Fruit fly (Drosophila melanogaster): ENCODE measurements around the gene Cpsf6.

Cpsf6 gene

dm6 chr3L:8360063-8360642, 44.9 kb upstream of the Cpsf6 start (continued):
- TF ChIP-seq topi (GFP tag; optimal IDR thresholded peaks at IDR 0.05) (no peak), Eip78C (GFP tag) (no peak), CG3919 (GFP tag; optimal IDR thresholded peaks at IDR 0.05) (no peak), dac (GFP tag; optimal IDR thresholded peaks at IDR 0.05) (no peak), CG11762 (GFP tag; optimal IDR thresholded peaks at IDR 0.05; ENCODE audit: insufficient read depth) (no peak), Sox102F (GFP tag; optimal IDR thresholded peaks at IDR 0.05) (no peak), CG9139 (GFP tag; optimal IDR thresholded peaks at IDR 0.05) (peak; percentile 67), Sox14 (GFP tag; optimal IDR thresholded peaks at IDR 0.05) (no peak), Hr4 (GFP tag; optimal IDR thresholded peaks at IDR 0.05) (no peak), CG3032 (tag; optimal IDR thresholded peaks at IDR 0.05) (peak; percentile 25), CG10669 (GFP tag; optimal IDR thresholded peaks at IDR 0.05) (peak; percentile 59), Met (GFP tag; optimal IDR thresholded peaks at IDR 0.05) (no peak), CG10631 (GFP tag; optimal IDR thresholded peaks at IDR 0.05) (no peak), CG8319 (GFP tag; optimal IDR thresholded peaks at IDR 0.05) (no peak), CG6163 (GFP tag; IDR thresholded peaks at IDR 0.05) (peak; percentile 33; the same call in 2 of the 3 replicates), fd85E (GFP tag; optimal IDR thresholded peaks at IDR 0.05) (no peak), Eip93F (GFP tag; optimal IDR thresholded peaks at IDR 0.05) (peak; percentile 44), fkh (GFP tag; optimal IDR thresholded peaks at IDR 0.05) (no peak)

DNA sequence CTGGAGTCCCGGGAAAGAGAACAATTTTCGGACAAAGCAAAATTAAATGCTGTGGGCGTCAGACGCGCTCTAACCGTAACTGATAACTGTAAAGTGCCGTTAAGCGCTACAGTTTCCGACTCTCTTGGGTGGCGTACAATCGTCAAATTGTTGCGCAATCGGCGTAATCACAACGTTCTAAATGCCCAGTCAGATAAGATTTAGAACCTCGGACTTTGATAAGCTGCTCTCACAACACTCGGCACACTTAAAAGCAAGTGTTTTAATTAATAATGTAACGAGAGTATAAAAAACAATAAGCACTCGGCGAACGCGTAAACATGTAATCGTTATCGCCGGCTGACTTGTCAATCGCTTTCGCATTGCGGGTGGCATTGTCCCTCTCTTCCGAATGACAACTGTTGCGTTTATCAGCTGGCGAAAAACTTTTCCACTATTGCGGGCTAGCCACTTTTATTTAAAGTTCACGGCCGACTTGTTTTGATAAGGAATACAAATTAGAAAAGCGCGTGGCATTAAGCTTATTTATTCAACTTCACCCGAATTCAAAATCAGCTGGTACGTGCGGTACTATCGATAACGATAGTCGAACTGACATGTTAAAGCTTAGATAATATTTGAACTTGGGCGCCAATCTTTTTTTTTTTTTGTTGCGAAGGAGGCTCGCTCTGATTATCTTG, 43.6 kb upstream of the Cpsf6 start:
- TF ChIP-seq vri (GFP tag; optimal IDR thresholded peaks at IDR 0.05) = peak; percentile 87
- TF ChIP-seq Sox14 (GFP tag; optimal IDR thresholded peaks at IDR 0.05) = no peak
- TF ChIP-seq Eip78C (GFP tag) = peak; percentile 36
- no peak for TF ChIP-seq spab (GFP tag; optimal IDR thresholded peaks at IDR 0.05)
- TF ChIP-seq achi (GFP tag; optimal IDR thresholded peaks at IDR 0.05) = peak; percentile 84
- no peak for TF ChIP-seq Smox (GFP tag; optimal IDR thresholded peaks at IDR 0.05)
- peak; percentile 62 for TF ChIP-seq fkh (GFP tag; optimal IDR thresholded peaks at IDR 0.05)
- no peak for TF ChIP-seq CG15336 (GFP tag; IDR thresholded peaks at IDR 0.05)
- TF ChIP-seq CG3032 (tag; optimal IDR thresholded peaks at IDR 0.05) = no peak
- TF ChIP-seq CG8632 (GFP tag; optimal IDR thresholded peaks at IDR 0.05) = no peak

- TF ChIP-seq acj6 (GFP tag; optimal IDR thresholded peaks at IDR 0.05) (no peak), CG3919 (GFP tag; optimal IDR thresholded peaks at IDR 0.05) (no peak), eg (GFP tag; IDR thresholded peaks at IDR 0.05) (peak; percentile 52; the same call in 1 of the 3 replicates), CG6276 (GFP tag; optimal IDR thresholded peaks at IDR 0.05) (no peak), Hr4 (GFP tag; optimal IDR thresholded peaks at IDR 0.05) (no peak), CG6163 (GFP tag; IDR thresholded peaks at IDR 0.05) (0 out of 3 replicates have a peak, but pooled peaks have one; percentile 37), Met (GFP tag; optimal IDR thresholded peaks at IDR 0.05) (no peak), CG6854 (GFP tag; optimal IDR thresholded peaks at IDR 0.05) (no peak), Hr38 (GFP tag; optimal IDR thresholded peaks at IDR 0.05) (no peak), CG15336 (GFP tag; IDR thresholded peaks at IDR 0.05) (peak; percentile 60), OdsH (GFP tag; optimal IDR thresholded peaks at IDR 0.05) (no peak), CG34406 (GFP tag; optimal IDR thresholded peaks at IDR 0.05) (no peak), CG8632 (GFP tag; optimal IDR thresholded peaks at IDR 0.05) (no peak), cyc (GFP tag; optimal IDR thresholded peaks at IDR 0.05) (peak; percentile 36), CG8119 (GFP tag; IDR thresholded peaks at IDR 0.05) (peak; percentile 53; the same call in 1 of the 3 replicates), Sox15 (GFP tag; optimal IDR thresholded peaks at IDR 0.05) (no peak), Eip93F (GFP tag; optimal IDR thresholded peaks at IDR 0.05) (no peak), CG3032 (tag; optimal IDR thresholded peaks at IDR 0.05) (no peak), Ets21C (GFP tag; optimal IDR thresholded peaks at IDR 0.05) (no peak), lz (GFP tag; optimal IDR thresholded peaks at IDR 0.05) (no peak), Smox (GFP tag; optimal IDR thresholded peaks at IDR 0.05) (no peak), CG6808 (GFP tag; optimal IDR thresholded peaks at IDR 0.05) (peak; percentile 68), CG32006 (GFP tag; optimal IDR thresholded peaks at IDR 0.05) (no peak), CG7368 (GFP tag; optimal IDR thresholded peaks at IDR 0.05) (peak; percentile 24), CG31627 (GFP tag; optimal IDR thresholded peaks at IDR 0.05) (peak; percentile 11), net (GFP tag; optimal IDR thresholded peaks at IDR 0.05) (no peak), esn (GFP tag; optimal IDR thresholded peaks at IDR 0.05) (peak; percentile 62), CG16779 (tag; optimal IDR thresholded peaks at IDR 0.05) (peak; percentile 39), fd85E (GFP tag; optimal IDR thresholded peaks at IDR 0.05) (no peak), dsx (GFP tag; optimal IDR thresholded peaks at IDR 0.05; ENCODE audit: poor library complexity, severe bottlenecking) (no peak), CG11902 (GFP tag; optimal IDR thresholded peaks at IDR 0.05) (peak; percentile 4), Eip78C (GFP tag) (no peak)
These were observed 42.8 kb upstream of the Cpsf6 start for dm6 chr3L:8358138-8358537.
